Fruit fly (Drosophila melanogaster) whole organism, embryonic: ENCODE results near the gene Ciz1.
A peak's percentile ranks its signal among the peaks of the same experiment; 100 is the strongest.

Experiments used
- Abd-B ChIP-seq: fragments of 200-800 bp; sonication (Bioruptor generic); optimal IDR thresholded peaks from 2 replicates; lab custom pipeline; 2018; ENCODE audit warnings: missing biosample characterization, mild to moderate bottlenecking, missing genetic modification characterization, moderate library complexity
- Atf3 ChIP-seq: fragments of 200-800 bp; sonication (Bioruptor generic); optimal IDR thresholded peaks from 3 replicates; lab custom pipeline; 2016; ENCODE audit warnings: missing biosample characterization, missing genetic modification characterization
- Atf6 ChIP-seq: fragments of 200-800 bp; sonication (Bioruptor generic); IDR thresholded peaks from 2 replicates; pipeline ENCODE4 v1.3.6; 2022; ENCODE audit warnings: missing biosample characterization, missing genetic modification characterization
- B-H2 ChIP-seq: fragments of 200-800 bp; sonication (Bioruptor generic); optimal IDR thresholded peaks from 2 replicates; lab custom pipeline; 2018; ENCODE audit warnings: missing biosample characterization, mild to moderate bottlenecking, missing genetic modification characterization
- CG10366 ChIP-seq: fragments of 200-800 bp; sonication (Bioruptor generic); IDR thresholded peaks from 2 replicates; pipeline ENCODE4 v1.3.6; 2022; ENCODE audit warnings: missing biosample characterization, missing genetic modification characterization
- CG10543 ChIP-seq: fragments of 200-800 bp; sonication (Bioruptor generic); optimal IDR thresholded peaks from 3 replicates; lab custom pipeline; 2017; ENCODE audit warnings: missing biosample characterization, mild to moderate bottlenecking, missing genetic modification characterization, moderate library complexity
- CG11456 ChIP-seq: fragments of 200-800 bp; sonication (Bioruptor generic); IDR thresholded peaks from 3 replicates; pipeline ENCODE4 v1.3.6; 2022; ENCODE audit warnings: missing biosample characterization, missing genetic modification characterization
- CG11504 ChIP-seq: fragments of 200-800 bp; sonication (Bioruptor generic); optimal IDR thresholded peaks from 3 replicates; lab custom pipeline; 2019; ENCODE audit warnings: missing biosample characterization, mild to moderate bottlenecking, missing genetic modification characterization, moderate library complexity
- CG12155 ChIP-seq: fragments of 200-800 bp; sonication (Bioruptor generic); optimal IDR thresholded peaks from 3 replicates; lab custom pipeline; 2016; ENCODE audit warnings: missing biosample characterization, missing genetic modification characterization
- CG12299 ChIP-seq: fragments of 200-800 bp; sonication (Bioruptor generic); optimal IDR thresholded peaks from 2 replicates; lab custom pipeline; 2018; ENCODE audit warnings: missing biosample characterization, mild to moderate bottlenecking, missing genetic modification characterization
- CG1602 ChIP-seq: fragments of 200-800 bp; sonication (Bioruptor generic); optimal IDR thresholded peaks from 3 replicates; lab custom pipeline; 2016; ENCODE audit warnings: missing biosample characterization, missing genetic modification characterization
- CG18011 ChIP-seq: fragments of 200-800 bp; sonication (Bioruptor generic); optimal IDR thresholded peaks from 2 replicates; lab custom pipeline; 2017; ENCODE audit warnings: missing biosample characterization, missing genetic modification characterization, mild to moderate bottlenecking, moderate library complexity, missing genotype
- CG2116 ChIP-seq: fragments of 200-800 bp; sonication (Bioruptor generic); optimal IDR thresholded peaks from 3 replicates; lab custom pipeline; 2018; ENCODE audit warnings: missing biosample characterization, mild to moderate bottlenecking, missing genetic modification characterization
- CG2120 ChIP-seq: fragments of 200-800 bp; sonication (Bioruptor generic); optimal IDR thresholded peaks from 3 replicates; lab custom pipeline; 2016; ENCODE audit warnings: missing biosample characterization, missing genetic modification characterization
- CG31224 ChIP-seq: fragments of 200-800 bp; sonication (Bioruptor generic); IDR thresholded peaks from 2 replicates; pipeline ENCODE4 v1.3.6; 2022; ENCODE audit warnings: missing biosample characterization, missing genetic modification characterization
- CG42726 ChIP-seq: fragments of 200-800 bp; sonication (Bioruptor generic); IDR thresholded peaks from 2 replicates; pipeline ENCODE4 v1.3.6; 2022; ENCODE audit warnings: missing biosample characterization, missing genetic modification characterization; ENCODE audit not compliant: partially characterized antibody
- CG4617 ChIP-seq: fragments of 200-800 bp; sonication (Bioruptor generic); optimal IDR thresholded peaks from 3 replicates; lab custom pipeline; 2016; ENCODE audit warnings: missing biosample characterization, missing genetic modification characterization, borderline replicate concordance
- CG4707 ChIP-seq: fragments of 200-800 bp; sonication (Bioruptor generic); optimal IDR thresholded peaks from 2 replicates; lab custom pipeline; 2018; ENCODE audit warnings: missing biosample characterization, mild to moderate bottlenecking, missing genetic modification characterization, moderate library complexity
- CG5180 ChIP-seq: fragments of 200-800 bp; sonication (Bioruptor generic); optimal IDR thresholded peaks from 3 replicates; lab custom pipeline; 2017; ENCODE audit warnings: missing biosample characterization, missing genetic modification characterization, mild to moderate bottlenecking, moderate library complexity, missing genetic modification reagents
- CG5245 ChIP-seq: fragments of 200-800 bp; sonication (Bioruptor generic); optimal IDR thresholded peaks from 3 replicates; lab custom pipeline; 2016; ENCODE audit warnings: missing biosample characterization, missing genetic modification characterization
- CG6272 ChIP-seq: fragments of 200-800 bp; sonication (Bioruptor generic); IDR thresholded peaks from 2 replicates; pipeline ENCODE4 v1.3.6; 2022; ENCODE audit warnings: missing biosample characterization, missing genetic modification characterization
- CG7963 ChIP-seq: fragments of 200-800 bp; sonication (Bioruptor generic); IDR thresholded peaks from 3 replicates; pipeline ENCODE4 v1.3.6; 2022; ENCODE audit warnings: missing biosample characterization, missing genetic modification characterization; ENCODE audit not compliant: partially characterized antibody
- CG9215 ChIP-seq: fragments of 200-800 bp; sonication (Bioruptor generic); IDR thresholded peaks from 2 replicates; pipeline ENCODE4 v1.3.6; 2022; ENCODE audit warnings: missing biosample characterization, missing genetic modification characterization
- CG9817 ChIP-seq: fragments of 200-800 bp; sonication (Bioruptor generic); optimal IDR thresholded peaks from 2 replicates; lab custom pipeline; 2018; ENCODE audit warnings: missing biosample characterization, mild to moderate bottlenecking, missing genetic modification characterization, moderate library complexity
- CG9932 ChIP-seq: fragments of 200-800 bp; sonication (Bioruptor generic); IDR thresholded peaks from 2 replicates; pipeline ENCODE4 v1.3.6; 2022; ENCODE audit warnings: missing biosample characterization, missing genetic modification characterization
- Dip3 ChIP-seq: fragments of 200-800 bp; sonication (Bioruptor generic); optimal IDR thresholded peaks from 3 replicates; lab custom pipeline; 2016; ENCODE audit warnings: missing biosample characterization, missing genetic modification characterization
- Dref ChIP-seq: fragments of 200-800 bp; sonication (Bioruptor generic); IDR thresholded peaks from 2 replicates; pipeline ENCODE4 v1.3.6; 2022; ENCODE audit warnings: missing biosample characterization, missing genetic modification characterization
- E2f2 ChIP-seq: fragments of 200-800 bp; sonication (Bioruptor generic); IDR thresholded peaks from 2 replicates; pipeline ENCODE4 v1.3.6; 2022; ENCODE audit warnings: missing biosample characterization, missing genetic modification characterization
- Eip74EF ChIP-seq, 2 experiments: fragments of 200-800 bp in 1 of 2; fragments of >200 bp in 1 of 2; sonication (Bioruptor generic) in 1 of 2; optimal IDR thresholded peaks; 2 replicates each; lab custom pipeline; 2017 to 2019; ENCODE audit warnings: missing biosample characterization in 2 of 2, missing genetic modification characterization in 2 of 2, mild to moderate bottlenecking in 1 of 2, moderate library complexity in 1 of 2
- Hmr ChIP-seq: fragments of 200-800 bp; sonication (Bioruptor generic); optimal IDR thresholded peaks from 3 replicates; lab custom pipeline; 2017; ENCODE audit warnings: mild to moderate bottlenecking, missing biosample characterization, missing genetic modification reagents, missing genetic modification characterization
- MBD-R2 ChIP-seq: fragments of 200-800 bp; sonication (Bioruptor generic); IDR thresholded peaks from 2 replicates; pipeline ENCODE4 v1.3.6; 2022; ENCODE audit warnings: missing biosample characterization, missing genetic modification characterization
- MESR4 ChIP-seq: fragments of 200-800 bp; sonication (Bioruptor generic); optimal IDR thresholded peaks from 2 replicates; lab custom pipeline; 2018; ENCODE audit warnings: missing biosample characterization, mild to moderate bottlenecking, missing genetic modification characterization, moderate library complexity
- Mad ChIP-seq: fragments of 200-800 bp; sonication (Bioruptor generic); optimal IDR thresholded peaks from 2 replicates; lab custom pipeline; 2016; ENCODE audit warnings: missing biosample characterization, missing genetic modification characterization
- Mes4 ChIP-seq: fragments of 200-800 bp; sonication (Bioruptor generic); optimal IDR thresholded peaks from 2 replicates; lab custom pipeline; 2016; ENCODE audit warnings: missing biosample characterization, missing genetic modification characterization
- Nf-YB ChIP-seq: fragments of 200-800 bp; sonication (Bioruptor generic); optimal IDR thresholded peaks from 3 replicates; lab custom pipeline; 2019; ENCODE audit warnings: missing biosample characterization, mild to moderate bottlenecking, missing genetic modification characterization, moderate library complexity
- corto ChIP-seq: fragments of 200-800 bp; sonication (Bioruptor generic); optimal IDR thresholded peaks from 2 replicates; lab custom pipeline; 2016; ENCODE audit warnings: missing biosample characterization, mild to moderate bottlenecking, missing genetic modification characterization, moderate library complexity
- da ChIP-seq: fragments of 200-800 bp; sonication (Bioruptor generic); optimal IDR thresholded peaks from 2 replicates; lab custom pipeline; 2016; ENCODE audit warnings: missing biosample characterization, missing genetic modification characterization
- danr ChIP-seq: fragments of 200-800 bp; sonication (Bioruptor generic); IDR thresholded peaks from 2 replicates; pipeline ENCODE4 v1.3.6; 2022; ENCODE audit warnings: missing biosample characterization, missing genetic modification characterization
- en ChIP-seq: fragments of 200-800 bp; sonication (Bioruptor generic); optimal IDR thresholded peaks from 2 replicates; lab custom pipeline; 2016; ENCODE audit warnings: missing biosample characterization, missing genetic modification characterization
- eyg ChIP-seq: fragments of 200-800 bp; sonication (Bioruptor generic); optimal IDR thresholded peaks from 3 replicates; lab custom pipeline; 2016; ENCODE audit warnings: missing biosample characterization, missing genetic modification characterization
- gcm ChIP-seq: fragments of 200-800 bp; sonication (Bioruptor generic); optimal IDR thresholded peaks from 2 replicates; lab custom pipeline; 2019; ENCODE audit warnings: missing biosample characterization, mild to moderate bottlenecking, missing genetic modification characterization, moderate library complexity
- gfzf ChIP-seq: fragments of 200-800 bp; sonication (Bioruptor generic); optimal IDR thresholded peaks from 2 replicates; lab custom pipeline; 2016; ENCODE audit warnings: missing biosample characterization, mild to moderate bottlenecking, missing genetic modification characterization, moderate library complexity
- gro ChIP-seq: fragments of 200-800 bp; sonication (Bioruptor generic); optimal IDR thresholded peaks from 2 replicates; lab custom pipeline; 2016; ENCODE audit warnings: missing biosample characterization, missing genetic modification characterization
- hb ChIP-seq: fragments of 200-800 bp; sonication (Bioruptor generic); IDR thresholded peaks from 3 replicates; pipeline ENCODE4 v1.3.6; 2022; ENCODE audit warnings: missing biosample characterization, missing genetic modification characterization; ENCODE audit not compliant: partially characterized antibody
- inv ChIP-seq: fragments of 200-800 bp; sonication (Bioruptor generic); IDR thresholded peaks from 2 replicates; pipeline ENCODE4 v1.3.6; 2022; ENCODE audit warnings: missing biosample characterization, missing genetic modification characterization; ENCODE audit not compliant: partially characterized antibody
- jigr1 ChIP-seq: fragments of 200-800 bp; sonication (Bioruptor generic); IDR thresholded peaks from 3 replicates; pipeline ENCODE4 v1.3.6; 2022; ENCODE audit warnings: missing biosample characterization, missing genetic modification characterization
- lov ChIP-seq, 2 experiments: fragments of 200-800 bp in 1 of 2; fragments of >200 bp in 1 of 2; sonication (Bioruptor generic) in 1 of 2; IDR thresholded peaks in 1 of 2; optimal IDR thresholded peaks in 1 of 2; 2 replicates in 1 of 2; 3 replicates in 1 of 2; pipeline versions ENCODE4 v1.3.6 to Lab custom; 2017 to 2022; ENCODE audit warnings: missing biosample characterization in 1 of 2, missing genetic modification characterization in 1 of 2
- nau ChIP-seq: fragments of 200-800 bp; sonication (Bioruptor generic); optimal IDR thresholded peaks from 3 replicates; lab custom pipeline; 2017; ENCODE audit warnings: missing biosample characterization, mild to moderate bottlenecking, missing genetic modification characterization, missing genetic modification reagents
- nerfin-1 ChIP-seq: fragments of 200-800 bp; sonication (Bioruptor generic); optimal IDR thresholded peaks from 3 replicates; lab custom pipeline; 2019; ENCODE audit warnings: missing biosample characterization, mild to moderate bottlenecking, missing genetic modification characterization, moderate library complexity

The Ciz1 gene

DNA sequence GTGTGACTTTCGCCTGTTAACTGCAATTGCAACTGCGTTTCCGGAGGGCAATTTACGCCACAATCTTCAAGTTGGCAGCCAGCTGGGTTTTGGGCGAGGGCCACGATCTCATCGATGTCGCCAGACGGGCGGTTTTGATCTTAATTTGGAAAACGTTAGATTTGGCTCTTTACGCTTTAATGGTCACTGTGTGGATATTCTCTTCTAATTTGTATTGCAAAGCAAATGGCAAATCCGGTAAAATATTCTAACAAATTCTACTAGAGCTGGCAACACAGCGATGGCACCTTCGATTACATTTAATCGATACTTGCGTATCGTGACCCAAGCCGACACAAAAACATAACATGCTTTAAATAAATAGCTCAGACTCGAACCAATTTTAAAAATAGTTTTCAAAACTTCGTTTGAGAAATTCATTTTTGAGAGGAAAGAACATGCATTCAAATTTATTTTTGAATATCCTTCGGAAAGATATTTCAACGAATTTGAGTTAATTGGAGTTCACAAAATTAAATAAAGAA lies 27.9 kb upstream of the Ciz1 start, which contains the start of gene I-2 (continued):
- TF ChIP-seq Mes4 (GFP tag; lab: Kevin White, UChicago) (no peak), jigr1 (peak; percentile 30; the same call in 1 of the 3 replicates), gro (GFP tag; lab: Kevin White, UChicago) (peak; percentile 61), danr (GFP tag; lab: Robert Waterston, UW) (no peak), Nf-YB (GFP tag; lab: Kevin White, UChicago) (no peak), B-H2 (GFP tag; lab: Kevin White, UChicago) (no peak), Abd-B (GFP tag; lab: Kevin White, UChicago) (no peak), Atf6 (GFP tag; lab: Robert Waterston, UW) (no peak), nau (GFP tag; lab: Kevin White, UChicago) (no peak), CG10366 (GFP tag; lab: Robert Waterston, UW) (peak; percentile 19; the same call in 1 of the 2 replicates), CG4617 (GFP tag; lab: Kevin White, UChicago) (peak; percentile 75), CG1602 (GFP tag; lab: Kevin White, UChicago) (no peak), Eip74EF (GFP tag; optimal IDR thresholded peaks at IDR 0.05; lab: Kevin White, UChicago) (no peak), CG9817 (no peak), MESR4 (peak; percentile 48), da (GFP tag; lab: Kevin White, UChicago) (no peak), en (GFP tag; lab: Kevin White, UChicago) (no peak), CG11504 (tag; lab: Kevin White, UChicago) (peak; percentile 45), MBD-R2 (GFP tag; lab: Robert Waterston, UW) (peak; percentile 84), CG5180 (GFP tag; lab: Kevin White, UChicago) (no peak), eyg (GFP tag; lab: Kevin White, UChicago) (no peak), CG4707 (GFP tag; lab: Kevin White, UChicago) (no peak), Dref (GFP tag; lab: Robert Waterston, UW) (peak; percentile 92), CG5245 (no peak), CG18011 (no peak), CG42726 (peak; percentile 79), CG6272 (GFP tag; lab: Robert Waterston, UW) (no peak), Dip3 (no peak), lov (optimal IDR thresholded peaks at IDR 0.05; lab: Kevin White, UChicago) (no peak), lov (GFP tag; IDR thresholded peaks at IDR 0.05; lab: Robert Waterston, UW) (no peak), CG10543 (no peak), hb (GFP tag; lab: Robert Waterston, UW) (peak; percentile 73; the same call in 2 of the 3 replicates), Atf3 (GFP tag; lab: Kevin White, UChicago) (no peak), CG12299 (tag; lab: Kevin White, UChicago) (no peak), CG31224 (GFP tag; lab: Robert Waterston, UW) (no peak), gcm (GFP tag; lab: Kevin White, UChicago) (no peak), CG11456 (GFP tag; lab: Robert Waterston, UW) (no peak), CG12155 (no peak), CG2116 (peak; percentile 69), inv (GFP tag; lab: Robert Waterston, UW) (peak; percentile 63), corto (GFP tag; lab: Kevin White, UChicago) (no peak), CG9932 (GFP tag; lab: Robert Waterston, UW) (peak; percentile 70), gfzf (peak; percentile 51), CG7963 (GFP tag; lab: Robert Waterston, UW) (peak; percentile 52; the same call in 2 of the 3 replicates), E2f2 (GFP tag; lab: Robert Waterston, UW) (peak; percentile 45; the same call in 1 of the 2 replicates), Hmr (GFP tag; lab: Kevin White, UChicago) (no peak), CG9215 (GFP tag; lab: Robert Waterston, UW) (no peak), CG2120 (GFP tag; lab: Kevin White, UChicago) (peak; percentile 54), Mad (GFP tag; lab: Kevin White, UChicago) (no peak), nerfin-1 (tag; lab: Kevin White, UChicago) (no peak)
